Fruit fly (Drosophila melanogaster): ENCODE data around the gene msi.

msi gene

dm6 chr3R:25472635-25473552 lies 43.0 kb upstream of the msi start, which contains the start of the genes Fur1 and Vps33B (continued):
- TF ChIP-seq CG4424 (GFP tag; optimal IDR thresholded peaks at IDR 0.05) (peak; percentile 99), CG6854 (GFP tag; optimal IDR thresholded peaks at IDR 0.05) (peak; percentile 94), CG8089 (GFP tag; optimal IDR thresholded peaks at IDR 0.05) (peak; percentile 98), CG12299 (tag; optimal IDR thresholded peaks at IDR 0.05) (peak; percentile 94), Adf1 (GFP tag; IDR thresholded peaks at IDR 0.05) (peak; percentile 72), zen (tag; optimal IDR thresholded peaks at IDR 0.05) (peak; percentile 96), Ets97D (GFP tag; optimal IDR thresholded peaks at IDR 0.05) (peak; percentile 96), Mes4 (GFP tag; optimal IDR thresholded peaks at IDR 0.05) (peak; percentile 97), Drgx (GFP tag; IDR thresholded peaks at IDR 0.05) (peak; percentile 95), lilli (GFP tag; optimal IDR thresholded peaks at IDR 0.05) (peak; percentile 99), gsb (GFP tag; IDR thresholded peaks at IDR 0.05) (peak; percentile 90), Antp (GFP tag; optimal IDR thresholded peaks at IDR 0.05) (peak; percentile 98), CG32772 (GFP tag; IDR thresholded peaks at IDR 0.05) (peak; percentile 95), al (GFP tag; IDR thresholded peaks at IDR 0.05) (peak; percentile 94), NfI (GFP tag; optimal IDR thresholded peaks at IDR 0.05) (peak; percentile 96), z (GFP tag; IDR thresholded peaks at IDR 0.05) (peak; percentile 42; the same call in 1 of the 3 replicates), CG7372 (GFP tag; IDR thresholded peaks at IDR 0.05) (peak; percentile 93), nerfin-1 (tag; optimal IDR thresholded peaks at IDR 0.05) (peak; percentile 93), ro (GFP tag; IDR thresholded peaks at IDR 0.05) (peak; percentile 76), Dbx (GFP tag; IDR thresholded peaks at IDR 0.05) (peak; percentile 95), CG13287 (GFP tag; IDR thresholded peaks at IDR 0.05; ENCODE audit: partially characterized antibody) (peak; percentile 80), CG8359 (GFP tag; optimal IDR thresholded peaks at IDR 0.05; ENCODE audit: borderline replicate concordance) (peak; percentile 89), ind (GFP tag; optimal IDR thresholded peaks at IDR 0.05) (peak; percentile 99), MTF-1 (GFP tag; optimal IDR thresholded peaks at IDR 0.05; ENCODE audit: borderline replicate concordance) (peak; percentile 83), Pdp1 (GFP tag; optimal IDR thresholded peaks at IDR 0.05) (peak; percentile 98 to 99), jigr1 (GFP tag; IDR thresholded peaks at IDR 0.05) (peak; percentile 89), ham (GFP tag; IDR thresholded peaks at IDR 0.05) (peak; percentile 80; the same call in 1 of the 2 replicates), lab (GFP tag; optimal IDR thresholded peaks at IDR 0.05) (peak; percentile 97), usp (GFP tag; optimal IDR thresholded peaks at IDR 0.05) (no peak), Meics (GFP tag; optimal IDR thresholded peaks at IDR 0.05) (peak; percentile 97), sima (GFP tag; optimal IDR thresholded peaks at IDR 0.05) (peak; percentile 85), HLH54F (GFP tag; optimal IDR thresholded peaks at IDR 0.05) (peak; percentile 99), CG17186 (GFP tag; optimal IDR thresholded peaks at IDR 0.05) (peak; percentile 93), jumu (GFP tag; optimal IDR thresholded peaks at IDR 0.05) (peak; percentile 99), Fer3 (tag; optimal IDR thresholded peaks at IDR 0.05) (peak; percentile 94), CG17328 (GFP tag; IDR thresholded peaks at IDR 0.05) (peak; percentile 93), CG9727 (GFP tag; optimal IDR thresholded peaks at IDR 0.05) (peak; percentile 99), CG4404 (GFP tag; IDR thresholded peaks at IDR 0.05) (peak; percentile 94), eve (GFP tag; optimal IDR thresholded peaks at IDR 0.05) (peak in 1 of 2 experiments; percentile 99), CG14710 (tag; optimal IDR thresholded peaks at IDR 0.05) (peak; percentile 97), Lim3 (GFP tag; IDR thresholded peaks at IDR 0.05) (peak; percentile 80), BtbVII (GFP tag; optimal IDR thresholded peaks at IDR 0.05) (peak; percentile 96), dpn (GFP tag; optimal IDR thresholded peaks at IDR 0.05) (peak; percentile 98 to 99), insv (GFP tag; optimal IDR thresholded peaks at IDR 0.05) (peak; percentile 62 to 80), CG3407 (GFP tag; optimal IDR thresholded peaks at IDR 0.05) (peak; percentile 92), ssp (GFP tag; IDR thresholded peaks at IDR 0.05) (peak; percentile 90), kah (GFP tag; optimal IDR thresholded peaks at IDR 0.05) (peak; percentile 84), Trl (optimal IDR thresholded peaks at IDR 0.05) (peak; percentile 75 to 95), Trl (GFP tag; optimal IDR thresholded peaks at IDR 0.05) (peak; percentile 98)
